Fruit fly (Drosophila melanogaster): ENCODE measurements around the gene CG9135.

Gene CG9135

dm6 chr2L:6047528-6048160, 3.0 kb upstream of the CG9135 start, which contains the start of gene IPIP (continued):
- peak; percentile 74 for TF ChIP-seq HLH4C (GFP tag; IDR thresholded peaks at IDR 0.05; ENCODE audit: partially characterized antibody)
- TF ChIP-seq CG17328 (GFP tag; IDR thresholded peaks at IDR 0.05), result peak; percentile 55; the same call in 1 of the 2 replicates
- TF ChIP-seq CG6175 (GFP tag; IDR thresholded peaks at IDR 0.05), result 0 out of 3 replicates have a peak, but pooled peaks have one; percentile 20
- TF ChIP-seq CG17186 (GFP tag; optimal IDR thresholded peaks at IDR 0.05), result peak; percentile 49
- TF ChIP-seq sisA (GFP tag; IDR thresholded peaks at IDR 0.05), result 0 out of 2 replicates have a peak, but pooled peaks have one; percentile 4
- TF ChIP-seq CG34422 (GFP tag; IDR thresholded peaks at IDR 0.05), result peak; percentile 67; the same call in 1 of the 3 replicates
- no peak for TF ChIP-seq CG5953 (GFP tag; IDR thresholded peaks at IDR 0.05)
- peak; percentile 39 for TF ChIP-seq CG9727 (GFP tag; optimal IDR thresholded peaks at IDR 0.05)
- TF ChIP-seq bowl (GFP tag; IDR thresholded peaks at IDR 0.05), result no peak
- no peak for TF ChIP-seq CG12236 (GFP tag; optimal IDR thresholded peaks at IDR 0.05)
- peak; percentile 39; the same call in 1 of the 2 replicates for TF ChIP-seq E2f2 (GFP tag; IDR thresholded peaks at IDR 0.05)
- TF ChIP-seq CG8924 (tag; optimal IDR thresholded peaks at IDR 0.05), result peak; percentile 17
- 0 out of 2 replicates have a peak, but pooled peaks have one; percentile 21 for TF ChIP-seq sna (GFP tag; IDR thresholded peaks at IDR 0.05; ENCODE audit: partially characterized antibody)
- TF ChIP-seq lab (GFP tag; optimal IDR thresholded peaks at IDR 0.05), result peak; percentile 60
- TF ChIP-seq HLH54F (GFP tag; optimal IDR thresholded peaks at IDR 0.05), result peak; percentile 34
- peak; percentile 40 for TF ChIP-seq dm (GFP tag; optimal IDR thresholded peaks at IDR 0.05)
- peak; percentile 94 for TF ChIP-seq amos (GFP tag; IDR thresholded peaks at IDR 0.05; ENCODE audit: partially characterized antibody)
- TF ChIP-seq CG12299 (tag; optimal IDR thresholded peaks at IDR 0.05), result no peak
- TF ChIP-seq CG13287 (GFP tag; IDR thresholded peaks at IDR 0.05; ENCODE audit: partially characterized antibody), result peak; percentile 83
- TF ChIP-seq row (GFP tag; IDR thresholded peaks at IDR 0.05), result peak; percentile 48; the same call in 2 of the 3 replicates
- TF ChIP-seq CG6272 (GFP tag; IDR thresholded peaks at IDR 0.05), result peak; percentile 63
- no peak for TF ChIP-seq CG9876 (GFP tag; optimal IDR thresholded peaks at IDR 0.05)
- TF ChIP-seq kni (GFP tag; optimal IDR thresholded peaks at IDR 0.05), result no peak
- TF ChIP-seq CG34224 (GFP tag; IDR thresholded peaks at IDR 0.05; ENCODE audit: partially characterized antibody), result peak; percentile 75
- TF ChIP-seq chif (GFP tag; optimal IDR thresholded peaks at IDR 0.05), result peak in 1 of 2 experiments; percentile 24
- TF ChIP-seq CG11247 (GFP tag; IDR thresholded peaks at IDR 0.05), result peak; percentile 44; the same call in 1 of the 2 replicates
- peak; percentile 53 for TF ChIP-seq CG1233 (GFP tag; optimal IDR thresholded peaks at IDR 0.05)
- 0 out of 2 replicates have a peak, but pooled peaks have one; percentile 31 for TF ChIP-seq sim (GFP tag; IDR thresholded peaks at IDR 0.05)
- TF ChIP-seq CG14965 (GFP tag; optimal IDR thresholded peaks at IDR 0.05; ENCODE audit: borderline replicate concordance), result no peak
- TF ChIP-seq cwo (GFP tag; optimal IDR thresholded peaks at IDR 0.05), result peak; percentile 2
- TF ChIP-seq CG9437 (GFP tag; optimal IDR thresholded peaks at IDR 0.05), result peak; percentile 6
- TF ChIP-seq CG2199 (GFP tag; IDR thresholded peaks at IDR 0.05), result peak; percentile 56; the same call in 1 of the 3 replicates
- peak; percentile 2 for TF ChIP-seq her (GFP tag; optimal IDR thresholded peaks at IDR 0.05)
- TF ChIP-seq HmgD (GFP tag; optimal IDR thresholded peaks at IDR 0.05), result no peak
- peak; percentile 7 to 29 for TF ChIP-seq dpn (GFP tag; optimal IDR thresholded peaks at IDR 0.05)
- peak in 1 of 2 experiments; percentile 98 for TF ChIP-seq Pdp1 (GFP tag; optimal IDR thresholded peaks at IDR 0.05)
- TF ChIP-seq hkb (optimal IDR thresholded peaks at IDR 0.05), result no peak
- TF ChIP-seq hkb (GFP tag; IDR thresholded peaks at IDR 0.05), result peak; percentile 34; the same call in 1 of the 2 replicates
- peak; percentile 16 for TF ChIP-seq sd (tag; optimal IDR thresholded peaks at IDR 0.05)
- TF ChIP-seq CG1602 (GFP tag; optimal IDR thresholded peaks at IDR 0.05), result no peak
- TF ChIP-seq MESR4 (GFP tag; optimal IDR thresholded peaks at IDR 0.05), result peak; percentile 91
- TF ChIP-seq stc (GFP tag; IDR thresholded peaks at IDR 0.05), result 0 out of 2 replicates have a peak, but pooled peaks have one; percentile 9
- TF ChIP-seq ranshi (GFP tag; IDR thresholded peaks at IDR 0.05), result 0 out of 2 replicates have a peak, but pooled peaks have one; percentile 27
- no peak for TF ChIP-seq tll (GFP tag; optimal IDR thresholded peaks at IDR 0.05)
- 0 out of 2 replicates have a peak, but pooled peaks have one; percentile 8 for TF ChIP-seq al (GFP tag; IDR thresholded peaks at IDR 0.05)
- TF ChIP-seq fd3F (GFP tag; optimal IDR thresholded peaks at IDR 0.05), result no peak
- TF ChIP-seq rib (GFP tag; IDR thresholded peaks at IDR 0.05), result no peak
- no peak for TF ChIP-seq ham (GFP tag; IDR thresholded peaks at IDR 0.05)
